Worm (Caenorhabditis elegans): ENCODE measurements around the gene ugt-50.

ugt-50 gene

DNA sequence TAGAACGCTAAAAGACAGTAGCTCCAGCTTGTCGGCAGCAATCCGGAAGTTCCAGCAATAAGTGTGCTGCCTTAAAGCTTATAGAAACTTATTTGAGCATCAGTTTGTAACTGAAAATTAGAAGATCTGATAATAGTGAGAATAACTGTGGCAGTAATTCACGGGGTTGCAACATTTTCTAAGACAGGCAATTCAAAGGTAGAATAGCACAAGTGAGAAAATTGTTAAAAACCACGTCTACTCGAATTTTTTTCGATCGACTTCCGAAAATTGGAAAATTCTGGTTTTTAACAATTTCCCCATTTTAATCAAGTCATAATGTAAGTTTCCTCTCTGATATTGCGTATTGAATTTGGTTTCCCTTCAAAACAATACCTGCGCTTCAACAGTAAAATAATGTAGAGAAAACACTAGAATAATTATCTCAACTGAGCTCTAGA is 1.8 kb downstream of the ugt-50 start (continued):
- peak; percentile 31 for TF ChIP-seq unc-42 (tag; optimal IDR thresholded peaks at IDR 0.05)
- no peak for TF ChIP-seq sdc-2 (tag; optimal IDR thresholded peaks at IDR 0.05)
- peak; percentile 36 for TF ChIP-seq pha-2 (tag; optimal IDR thresholded peaks at IDR 0.05)
- TF ChIP-seq ceh-9 (tag; optimal IDR thresholded peaks at IDR 0.05) = no peak
- TF ChIP-seq pros-1 (tag; optimal IDR thresholded peaks at IDR 0.05) = no peak
- TF ChIP-seq gmeb-2 (tag; optimal IDR thresholded peaks at IDR 0.05) = no peak
- no peak for TF ChIP-seq elt-2 (tag; optimal IDR thresholded peaks at IDR 0.05)
- TF ChIP-seq sox-2 (GFP tag; IDR thresholded peaks at IDR 0.05) = no peak; the same call in 1 of the 2 replicates
- no peak for TF ChIP-seq nhr-232 (tag; optimal IDR thresholded peaks at IDR 0.05)
- no peak for TF ChIP-seq K09A11.1 (tag; optimal IDR thresholded peaks at IDR 0.05; ENCODE audit: insufficient read depth)
- TF ChIP-seq Y22D7AL.16 (tag; optimal IDR thresholded peaks at IDR 0.05) = no peak
- TF ChIP-seq tbx-2 (tag; optimal IDR thresholded peaks at IDR 0.05) = peak; percentile 33
- TF ChIP-seq hlh-13 (GFP tag; optimal IDR thresholded peaks at IDR 0.05) = no peak
- no peak for TF ChIP-seq pat-9 (tag; optimal IDR thresholded peaks at IDR 0.05)
- TF ChIP-seq lin-11 (tag; optimal IDR thresholded peaks at IDR 0.05) = no peak
- TF ChIP-seq C08G9.2 (tag; optimal IDR thresholded peaks at IDR 0.05) = no peak
- TF ChIP-seq hlh-30 (tag; optimal IDR thresholded peaks at IDR 0.05; ENCODE audit: insufficient read depth) = no peak
- TF ChIP-seq T23F11.4 (GFP tag; optimal IDR thresholded peaks at IDR 0.05) = no peak
- peak; percentile 61 for TF ChIP-seq unc-3 (GFP tag; conservative IDR thresholded peaks at IDR 0.05)
- no peak for TF ChIP-seq unc-3 (tag; optimal IDR thresholded peaks at IDR 0.05)
- TF ChIP-seq madf-2 (tag; optimal IDR thresholded peaks at IDR 0.05) = no peak
- no peak for TF ChIP-seq ets-4 (tag; optimal IDR thresholded peaks at IDR 0.05)
- TF ChIP-seq lim-6 (tag; optimal IDR thresholded peaks at IDR 0.05) = no peak
- no peak for TF ChIP-seq hlh-6 (tag; optimal IDR thresholded peaks at IDR 0.05)
- TF ChIP-seq ama-1 (optimal IDR thresholded peaks at IDR 0.05) = peak; percentile 97
- peak; percentile 50 for TF ChIP-seq ttx-3 (tag; optimal IDR thresholded peaks at IDR 0.05)
- no peak for TF ChIP-seq ahr-1 (tag; optimal IDR thresholded peaks at IDR 0.05)
- peak; percentile 28 for TF ChIP-seq K02D7.2 (tag; optimal IDR thresholded peaks at IDR 0.05)
- no peak for TF ChIP-seq eyg-1 (tag; optimal IDR thresholded peaks at IDR 0.05)
- TF ChIP-seq pag-3 (tag; optimal IDR thresholded peaks at IDR 0.05; ENCODE audit: borderline replicate concordance) = no peak
- TF ChIP-seq ceh-24 (tag; optimal IDR thresholded peaks at IDR 0.05) = peak; percentile 13
- TF ChIP-seq unc-86 (tag; optimal IDR thresholded peaks at IDR 0.05) = peak; percentile 62
- no peak for TF ChIP-seq ceh-22 (tag; optimal IDR thresholded peaks at IDR 0.05)

DNA sequence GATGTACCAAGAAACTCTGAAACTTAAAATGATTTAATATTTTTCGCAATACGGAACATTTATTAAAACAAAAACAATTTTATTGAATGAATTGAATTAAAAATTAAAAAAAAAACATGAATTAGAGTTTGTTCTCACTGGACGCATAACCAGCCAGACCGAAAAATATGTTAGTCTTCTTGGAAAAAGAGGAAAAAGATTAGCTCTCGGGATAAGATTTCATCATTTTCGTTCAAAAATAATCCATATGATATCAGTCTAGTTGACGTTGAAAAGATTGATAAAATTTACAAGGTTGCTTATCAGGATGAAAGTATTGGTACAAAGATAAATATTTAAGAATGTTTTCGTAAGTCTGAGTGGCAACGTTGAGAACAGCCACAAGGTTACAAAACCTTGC is 9.1 kb downstream of the ugt-50 start, which contains the start of gene nhr-26:
TSS of gene nhr-26 (minus strand) at position 10 of the 400 bp plus-strand sequence.
- TF ChIP-seq ceh-2 (tag; optimal IDR thresholded peaks at IDR 0.05) (no peak), nhr-11 (tag; optimal IDR thresholded peaks at IDR 0.05) (no peak), pat-9 (tag; optimal IDR thresholded peaks at IDR 0.05) (no peak), lin-11 (tag; optimal IDR thresholded peaks at IDR 0.05) (no peak), tbx-7 (tag; optimal IDR thresholded peaks at IDR 0.05) (no peak), pqm-1 (tag; optimal IDR thresholded peaks at IDR 0.05) (no peak), madf-2 (tag; optimal IDR thresholded peaks at IDR 0.05) (no peak), unc-42 (tag; optimal IDR thresholded peaks at IDR 0.05) (no peak), sdc-2 (tag; optimal IDR thresholded peaks at IDR 0.05) (no peak), ref-2 (tag; optimal IDR thresholded peaks at IDR 0.05) (no peak), npax-4 (tag; optimal IDR thresholded peaks at IDR 0.05) (no peak), ztf-16 (tag; optimal IDR thresholded peaks at IDR 0.05) (no peak), K02D7.2 (tag; optimal IDR thresholded peaks at IDR 0.05) (no peak), syd-9 (tag; optimal IDR thresholded peaks at IDR 0.05) (no peak), C08G9.2 (tag; optimal IDR thresholded peaks at IDR 0.05) (no peak), ceh-18 (tag; optimal IDR thresholded peaks at IDR 0.05) (no peak), elt-2 (tag; optimal IDR thresholded peaks at IDR 0.05) (no peak)

All from whole organism, late embryonic.